Worm (Caenorhabditis elegans): Measurements from ENCODE around the gene avr-15.

ce11 chrV:13455448-13455847, 56.1 kb downstream of the avr-15 start, which contains the start of gene lurp-3:
- TF ChIP-seq tbx-2 (tag; optimal IDR thresholded peaks at IDR 0.05) (no peak), zip-5 (tag; optimal IDR thresholded peaks at IDR 0.05) (no peak)
